Worm (Caenorhabditis elegans): ENCODE data around the gene dhgd-1.

The dhgd-1 gene

ce11 chrII:11535429-11535828 is 16.5 kb downstream of the dhgd-1 start:
- no peak for TF ChIP-seq ama-1 (optimal IDR thresholded peaks at IDR 0.05)
- TF ChIP-seq hmbx-1 (tag; optimal IDR thresholded peaks at IDR 0.05), result no peak
- TF ChIP-seq flt-1 (GFP tag; IDR thresholded peaks at IDR 0.05), result peak; percentile 35; the same call in 1 of the 2 replicates
- TF ChIP-seq B0310.2 (tag; optimal IDR thresholded peaks at IDR 0.05), result no peak
- 0 out of 2 replicates have a peak, but pooled peaks have one; percentile 4 for TF ChIP-seq tbx-37 (GFP tag; conservative IDR thresholded peaks at IDR 0.05)
- TF ChIP-seq hmg-4 (GFP tag; optimal IDR thresholded peaks at IDR 0.05), result peak; percentile 74
- TF ChIP-seq ceh-36 (tag; optimal IDR thresholded peaks at IDR 0.05), result peak; percentile 11
- no peak for TF ChIP-seq ceh-13 (GFP tag; optimal IDR thresholded peaks at IDR 0.05)
- 0 out of 2 replicates have a peak, but pooled peaks have one; percentile 7 for TF ChIP-seq pes-1 (GFP tag; IDR thresholded peaks at IDR 0.05)
- peak; percentile 56; the same call in 1 of the 2 replicates for TF ChIP-seq sea-1 (GFP tag; conservative IDR thresholded peaks at IDR 0.05)

- peak; percentile 36 for TF ChIP-seq hnd-1 (tag; optimal IDR thresholded peaks at IDR 0.05)
- peak; percentile 70 for TF ChIP-seq ets-7 (tag; optimal IDR thresholded peaks at IDR 0.05)
- peak; percentile 82 for TF ChIP-seq flt-1 (GFP tag; IDR thresholded peaks at IDR 0.05)
- peak; percentile 86 for TF ChIP-seq tbx-37 (GFP tag; conservative IDR thresholded peaks at IDR 0.05)
- peak; percentile 13 for TF ChIP-seq hmg-4 (GFP tag; optimal IDR thresholded peaks at IDR 0.05)
- TF ChIP-seq sea-1 (GFP tag; conservative IDR thresholded peaks at IDR 0.05), result peak; percentile 79
- TF ChIP-seq scrt-1 (GFP tag; IDR thresholded peaks at IDR 0.05), result peak; percentile 71; the same call in 1 of the 2 replicates
- TF ChIP-seq pes-1 (GFP tag; IDR thresholded peaks at IDR 0.05), result peak; percentile 86
- TF ChIP-seq ceh-13 (GFP tag; optimal IDR thresholded peaks at IDR 0.05), result peak; percentile 14
- peak; percentile 63 for TF ChIP-seq tbx-11 (GFP tag; IDR thresholded peaks at IDR 0.05)
These were observed 17.3 kb downstream of the dhgd-1 start, which contains the start of gene Y62F5A.12 for ce11 chrII:11534429-11535099. Gene Y62F5A.12 (minus strand): TSS chrII:11534479.

ce11 chrII:11533716-11534115 is 18.2 kb downstream of the dhgd-1 start, which contains the start of gene mdt-8:
Gene mdt-8 (minus strand): TSS chrII:11533816.
- TF ChIP-seq ceh-13 (GFP tag; optimal IDR thresholded peaks at IDR 0.05) (no peak), scrt-1 (GFP tag; IDR thresholded peaks at IDR 0.05) (no peak), F13C5.2 (tag; optimal IDR thresholded peaks at IDR 0.05) (no peak), ceh-36 (tag; optimal IDR thresholded peaks at IDR 0.05) (no peak), tra-4 (tag; optimal IDR thresholded peaks at IDR 0.05) (no peak)

ce11 chrII:11526954-11527353 is 24.9 kb downstream of the dhgd-1 start, which contains the start of gene age-1:
Gene age-1 (minus strand): TSS chrII:11527054.
- no peak for TF ChIP-seq aly-1 (tag; optimal IDR thresholded peaks at IDR 0.05)

ce11 chrII:11521300-11521699 is 30.6 kb downstream of the dhgd-1 start, which contains the start of gene Y62F5A.10:
Gene Y62F5A.10 (plus strand): TSS chrII:11521600.
- no peak for TF ChIP-seq tra-4 (tag; optimal IDR thresholded peaks at IDR 0.05)
- no peak for TF ChIP-seq hmbx-1 (tag; optimal IDR thresholded peaks at IDR 0.05)
- no peak for TF ChIP-seq ama-1 (optimal IDR thresholded peaks at IDR 0.05)
- no peak for TF ChIP-seq hmg-4 (GFP tag; optimal IDR thresholded peaks at IDR 0.05)
- TF ChIP-seq ets-7 (tag; optimal IDR thresholded peaks at IDR 0.05), result no peak
- TF ChIP-seq flt-1 (GFP tag; IDR thresholded peaks at IDR 0.05), result no peak
- TF ChIP-seq B0310.2 (tag; optimal IDR thresholded peaks at IDR 0.05), result no peak
- TF ChIP-seq hnd-1 (tag; optimal IDR thresholded peaks at IDR 0.05), result no peak
- TF ChIP-seq F13C5.2 (tag; optimal IDR thresholded peaks at IDR 0.05), result no peak
- TF ChIP-seq ceh-36 (tag; optimal IDR thresholded peaks at IDR 0.05), result no peak

- TF ChIP-seq F13C5.2 (tag; optimal IDR thresholded peaks at IDR 0.05), result no peak
- TF ChIP-seq hnd-1 (tag; optimal IDR thresholded peaks at IDR 0.05), result no peak
- no peak for TF ChIP-seq B0310.2 (tag; optimal IDR thresholded peaks at IDR 0.05)
- TF ChIP-seq scrt-1 (GFP tag; IDR thresholded peaks at IDR 0.05), result no peak
- no peak for TF ChIP-seq tbx-11 (GFP tag; IDR thresholded peaks at IDR 0.05)
- no peak for TF ChIP-seq ama-1 (optimal IDR thresholded peaks at IDR 0.05)
These were observed 33.7 kb downstream of the dhgd-1 start, which contains the start of gene B0334.10 for ce11 chrII:11518184-11518583. Gene B0334.10 (plus strand): TSS chrII:11518484.

ce11 chrII:11514775-11515174 is 37.1 kb downstream of the dhgd-1 start, which contains the start of gene srh-44:
Gene srh-44 (plus strand): TSS chrII:11515075.
- TF ChIP-seq tra-4 (tag; optimal IDR thresholded peaks at IDR 0.05) (no peak), pes-1 (GFP tag; IDR thresholded peaks at IDR 0.05) (no peak), ama-1 (optimal IDR thresholded peaks at IDR 0.05) (no peak), ceh-13 (GFP tag; optimal IDR thresholded peaks at IDR 0.05) (no peak), aly-1 (tag; optimal IDR thresholded peaks at IDR 0.05) (no peak), tbx-37 (GFP tag; conservative IDR thresholded peaks at IDR 0.05) (no peak), sea-1 (GFP tag; conservative IDR thresholded peaks at IDR 0.05) (no peak), B0310.2 (tag; optimal IDR thresholded peaks at IDR 0.05) (no peak), F13C5.2 (tag; optimal IDR thresholded peaks at IDR 0.05) (no peak), tbx-11 (GFP tag; IDR thresholded peaks at IDR 0.05) (no peak), flt-1 (GFP tag; IDR thresholded peaks at IDR 0.05) (no peak), ceh-36 (tag; optimal IDR thresholded peaks at IDR 0.05) (no peak), hmbx-1 (tag; optimal IDR thresholded peaks at IDR 0.05) (no peak), hmg-4 (GFP tag; optimal IDR thresholded peaks at IDR 0.05) (no peak)

- TF ChIP-seq flt-1 (GFP tag; IDR thresholded peaks at IDR 0.05) (no peak), hmbx-1 (tag; optimal IDR thresholded peaks at IDR 0.05) (no peak), tbx-37 (GFP tag; conservative IDR thresholded peaks at IDR 0.05) (no peak), B0310.2 (tag; optimal IDR thresholded peaks at IDR 0.05) (no peak), hmg-4 (GFP tag; optimal IDR thresholded peaks at IDR 0.05) (no peak), F13C5.2 (tag; optimal IDR thresholded peaks at IDR 0.05) (no peak), tra-4 (tag; optimal IDR thresholded peaks at IDR 0.05) (no peak), pes-1 (GFP tag; IDR thresholded peaks at IDR 0.05) (no peak), ama-1 (optimal IDR thresholded peaks at IDR 0.05) (no peak)
These were observed 39.0 kb downstream of the dhgd-1 start for ce11 chrII:11512921-11513320.
